Worm (Caenorhabditis elegans): Measurements from ENCODE around the gene pfk-1.1.

pfk-1.1 gene

ce11 chrX:2928089-2928488 is 12.6 kb upstream of the pfk-1.1 start:
- TF ChIP-seq gmeb-1 (tag; optimal IDR thresholded peaks at IDR 0.05) = no peak
- no peak for TF ChIP-seq egl-27 (tag; optimal IDR thresholded peaks at IDR 0.05)
- no peak for TF ChIP-seq zag-1 (tag; optimal IDR thresholded peaks at IDR 0.05)
- no peak for TF ChIP-seq dmd-4 (tag; optimal IDR thresholded peaks at IDR 0.05)
- TF ChIP-seq unc-39 (tag; optimal IDR thresholded peaks at IDR 0.05) = no peak
- TF ChIP-seq lin-11 (tag; optimal IDR thresholded peaks at IDR 0.05) = no peak
- no peak for TF ChIP-seq sem-4 (tag; optimal IDR thresholded peaks at IDR 0.05)
- TF ChIP-seq ceh-16 (tag; optimal IDR thresholded peaks at IDR 0.05) = no peak
- no peak for TF ChIP-seq nhr-11 (tag; optimal IDR thresholded peaks at IDR 0.05)
- TF ChIP-seq sma-9 (GFP tag; optimal IDR thresholded peaks at IDR 0.05) = no peak
- TF ChIP-seq sma-9 (tag; optimal IDR thresholded peaks at IDR 0.05) = no peak
- no peak for TF ChIP-seq blmp-1 (tag; optimal IDR thresholded peaks at IDR 0.05; ENCODE audit: insufficient read depth)
- TF ChIP-seq nhr-23 (tag; optimal IDR thresholded peaks at IDR 0.05) = no peak

- TF ChIP-seq nhr-6 (tag; optimal IDR thresholded peaks at IDR 0.05) (no peak), F13H6.1 (tag; optimal IDR thresholded peaks at IDR 0.05) (peak; percentile 24), lin-11 (tag; optimal IDR thresholded peaks at IDR 0.05) (no peak), fos-1 (tag; optimal IDR thresholded peaks at IDR 0.05) (peak; percentile 78), sma-9 (GFP tag; optimal IDR thresholded peaks at IDR 0.05) (peak; percentile 3), sma-9 (tag; optimal IDR thresholded peaks at IDR 0.05) (no peak)
Measured at ce11 chrX:2931852-2932251, 8.8 kb upstream of the pfk-1.1 start.

- no peak for TF ChIP-seq sma-3 (GFP tag; optimal IDR thresholded peaks at IDR 0.05)
- TF ChIP-seq lin-11 (tag; optimal IDR thresholded peaks at IDR 0.05) = no peak
- TF ChIP-seq unc-62 (GFP tag; optimal IDR thresholded peaks at IDR 0.05) = no peak
- TF ChIP-seq ztf-4 (tag; optimal IDR thresholded peaks at IDR 0.05) = no peak
- TF ChIP-seq ceh-82 (tag; optimal IDR thresholded peaks at IDR 0.05) = no peak
- TF ChIP-seq nhr-11 (tag; optimal IDR thresholded peaks at IDR 0.05) = no peak
- TF ChIP-seq elt-3 (tag; optimal IDR thresholded peaks at IDR 0.05) = no peak
- no peak for TF ChIP-seq nhr-6 (tag; optimal IDR thresholded peaks at IDR 0.05)
- TF ChIP-seq mab-5 (tag; optimal IDR thresholded peaks at IDR 0.05) = no peak
- no peak for TF ChIP-seq ztf-1 (GFP tag; conservative IDR thresholded peaks at IDR 0.05)
- TF ChIP-seq unc-55 (GFP tag; optimal IDR thresholded peaks at IDR 0.05) = no peak
- no peak for TF ChIP-seq sma-9 (GFP tag; optimal IDR thresholded peaks at IDR 0.05)
- TF ChIP-seq sma-9 (tag; optimal IDR thresholded peaks at IDR 0.05) = no peak
- no peak for TF ChIP-seq ama-1 (optimal IDR thresholded peaks at IDR 0.05)
- no peak for TF ChIP-seq lsy-2 (tag; optimal IDR thresholded peaks at IDR 0.05)
- TF ChIP-seq R02D3.7 (tag; optimal IDR thresholded peaks at IDR 0.05) = no peak
- no peak for TF ChIP-seq mdl-1 (tag; optimal IDR thresholded peaks at IDR 0.05)
Measured at ce11 chrX:2933061-2933460, 7.6 kb upstream of the pfk-1.1 start, which contains the start of gene fard-1. TSS of gene fard-1 (plus strand) at chrX:2933361.

- no peak for TF ChIP-seq unc-39 (tag; optimal IDR thresholded peaks at IDR 0.05)
- no peak for TF ChIP-seq mab-5 (tag; optimal IDR thresholded peaks at IDR 0.05)
- no peak for TF ChIP-seq sma-9 (GFP tag; optimal IDR thresholded peaks at IDR 0.05)
- no peak for TF ChIP-seq sma-9 (tag; optimal IDR thresholded peaks at IDR 0.05)
- TF ChIP-seq lin-11 (tag; optimal IDR thresholded peaks at IDR 0.05) = peak; percentile 18
- peak; percentile 5 for TF ChIP-seq sem-4 (tag; optimal IDR thresholded peaks at IDR 0.05)
- TF ChIP-seq ZK546.5 (tag; optimal IDR thresholded peaks at IDR 0.05) = no peak
- no peak for TF ChIP-seq lin-13 (GFP tag; optimal IDR thresholded peaks at IDR 0.05)
- TF ChIP-seq fos-1 (tag; optimal IDR thresholded peaks at IDR 0.05) = no peak
- no peak for TF ChIP-seq nhr-129 (tag; optimal IDR thresholded peaks at IDR 0.05)
- TF ChIP-seq lsy-2 (tag; optimal IDR thresholded peaks at IDR 0.05) = peak in 1 of 2 experiments; percentile 24
Measured at ce11 chrX:2939085-2939484, 1.6 kb upstream of the pfk-1.1 start.

- TF ChIP-seq nhr-12 (tag; optimal IDR thresholded peaks at IDR 0.05) (no peak), mab-5 (tag; optimal IDR thresholded peaks at IDR 0.05) (no peak), elt-3 (tag; optimal IDR thresholded peaks at IDR 0.05) (no peak), ztf-1 (GFP tag; conservative IDR thresholded peaks at IDR 0.05) (no peak), lin-13 (GFP tag; optimal IDR thresholded peaks at IDR 0.05) (no peak), nhr-6 (tag; optimal IDR thresholded peaks at IDR 0.05) (no peak), aly-2 (tag; optimal IDR thresholded peaks at IDR 0.05) (no peak), nhr-23 (tag; optimal IDR thresholded peaks at IDR 0.05) (no peak), C34F6.9 (tag; optimal IDR thresholded peaks at IDR 0.05) (peak; percentile 12), skn-1 (tag; optimal IDR thresholded peaks at IDR 0.05) (no peak), snpc-4 (tag; optimal IDR thresholded peaks at IDR 0.05) (no peak), lsy-2 (tag; optimal IDR thresholded peaks at IDR 0.05) (peak in 1 of 2 experiments; percentile 12), nhr-21 (tag; optimal IDR thresholded peaks at IDR 0.05) (no peak), unc-62 (GFP tag; optimal IDR thresholded peaks at IDR 0.05) (no peak), lin-39 (tag; optimal IDR thresholded peaks at IDR 0.05) (no peak), nhr-11 (tag; optimal IDR thresholded peaks at IDR 0.05) (no peak), blmp-1 (tag; optimal IDR thresholded peaks at IDR 0.05; ENCODE audit: insufficient read depth) (no peak), ceh-82 (tag; optimal IDR thresholded peaks at IDR 0.05) (no peak), zag-1 (tag; optimal IDR thresholded peaks at IDR 0.05) (peak; percentile 18), R02D3.7 (tag; optimal IDR thresholded peaks at IDR 0.05) (no peak), mdl-1 (tag; optimal IDR thresholded peaks at IDR 0.05) (no peak), ZK546.5 (tag; optimal IDR thresholded peaks at IDR 0.05) (no peak), sem-4 (tag; optimal IDR thresholded peaks at IDR 0.05) (no peak), lin-11 (tag; optimal IDR thresholded peaks at IDR 0.05) (no peak), nhr-25 (tag; optimal IDR thresholded peaks at IDR 0.05) (no peak), gmeb-1 (tag; optimal IDR thresholded peaks at IDR 0.05) (no peak), mbf-1 (tag; optimal IDR thresholded peaks at IDR 0.05) (no peak), elt-1 (tag; optimal IDR thresholded peaks at IDR 0.05) (no peak), ztf-11 (tag; optimal IDR thresholded peaks at IDR 0.05) (no peak), F13H6.1 (tag; optimal IDR thresholded peaks at IDR 0.05) (peak; percentile 9), ztf-4 (tag; optimal IDR thresholded peaks at IDR 0.05) (no peak)
Measured at ce11 chrX:2939526-2939925, 1.1 kb upstream of the pfk-1.1 start.

All from whole organism, L2 larva.